Worm (Caenorhabditis elegans): ENCODE data around the gene W03F9.1.

The W03F9.1 gene

ce11 chrV:173437-173836 is 46.9 kb upstream of the W03F9.1 start:
- TF ChIP-seq elt-1 (tag; optimal IDR thresholded peaks at IDR 0.05), result no peak

ce11 chrV:172110-172509 is 45.6 kb upstream of the W03F9.1 start, which contains the start of gene cfap-36:
Gene cfap-36, minus strand, starts transcription at chrV:172210.
- TF ChIP-seq zag-1 (tag; optimal IDR thresholded peaks at IDR 0.05), result no peak
- TF ChIP-seq unc-62 (GFP tag; optimal IDR thresholded peaks at IDR 0.05), result no peak
- no peak for TF ChIP-seq egl-27 (tag; optimal IDR thresholded peaks at IDR 0.05)

ce11 chrV:166687-167086 is 40.2 kb upstream of the W03F9.1 start, which contains the start of gene Y108G3AL.2:
Gene Y108G3AL.2, plus strand, starts transcription at chrV:166987.
- no peak for TF ChIP-seq nhr-77 (tag; optimal IDR thresholded peaks at IDR 0.05)
- TF ChIP-seq Y55F3AM.14 (GFP tag; optimal IDR thresholded peaks at IDR 0.05), result no peak
- no peak for TF ChIP-seq snpc-4 (tag; optimal IDR thresholded peaks at IDR 0.05)
- TF ChIP-seq ceh-82 (tag; optimal IDR thresholded peaks at IDR 0.05), result no peak
- TF ChIP-seq ceh-16 (tag; optimal IDR thresholded peaks at IDR 0.05), result no peak
- TF ChIP-seq dmd-4 (tag; optimal IDR thresholded peaks at IDR 0.05), result no peak
- no peak for TF ChIP-seq nhr-21 (tag; optimal IDR thresholded peaks at IDR 0.05)
- TF ChIP-seq egl-27 (tag; optimal IDR thresholded peaks at IDR 0.05), result no peak
- TF ChIP-seq ztf-4 (tag; optimal IDR thresholded peaks at IDR 0.05), result no peak
- TF ChIP-seq ztf-11 (tag; optimal IDR thresholded peaks at IDR 0.05), result no peak
- TF ChIP-seq lin-11 (tag; optimal IDR thresholded peaks at IDR 0.05), result no peak
- TF ChIP-seq fos-1 (tag; optimal IDR thresholded peaks at IDR 0.05), result no peak
- no peak for TF ChIP-seq F13H6.1 (tag; optimal IDR thresholded peaks at IDR 0.05)
- TF ChIP-seq nhr-6 (tag; optimal IDR thresholded peaks at IDR 0.05), result no peak
- no peak for TF ChIP-seq elt-3 (tag; optimal IDR thresholded peaks at IDR 0.05)
- no peak for TF ChIP-seq unc-39 (tag; optimal IDR thresholded peaks at IDR 0.05)

ce11 chrV:156044-156869 is 29.7 kb upstream of the W03F9.1 start, which contains the start of gene ttb-1:
Gene ttb-1, plus strand, starts transcription at chrV:156819.
- TF ChIP-seq sma-9 (GFP tag; optimal IDR thresholded peaks at IDR 0.05) (no peak), sma-9 (tag; optimal IDR thresholded peaks at IDR 0.05) (no peak), unc-55 (GFP tag; optimal IDR thresholded peaks at IDR 0.05) (peak; percentile 66), sem-4 (tag; optimal IDR thresholded peaks at IDR 0.05) (no peak), nhr-6 (tag; optimal IDR thresholded peaks at IDR 0.05) (no peak), snpc-4 (tag; optimal IDR thresholded peaks at IDR 0.05) (peak; percentile 32), ZK546.5 (tag; optimal IDR thresholded peaks at IDR 0.05) (no peak), fos-1 (tag; optimal IDR thresholded peaks at IDR 0.05) (no peak), ztf-4 (tag; optimal IDR thresholded peaks at IDR 0.05) (no peak), ztf-1 (GFP tag; conservative IDR thresholded peaks at IDR 0.05) (no peak), mbf-1 (tag; optimal IDR thresholded peaks at IDR 0.05) (no peak), lsy-2 (tag; optimal IDR thresholded peaks at IDR 0.05) (peak in 1 of 2 experiments; percentile 76), ceh-16 (tag; optimal IDR thresholded peaks at IDR 0.05) (no peak), nhr-23 (tag; optimal IDR thresholded peaks at IDR 0.05) (no peak), mab-5 (tag; optimal IDR thresholded peaks at IDR 0.05) (no peak), nhr-77 (tag; optimal IDR thresholded peaks at IDR 0.05) (no peak), unc-39 (tag; optimal IDR thresholded peaks at IDR 0.05) (no peak), nhr-237 (tag; optimal IDR thresholded peaks at IDR 0.05) (no peak), elt-3 (tag; optimal IDR thresholded peaks at IDR 0.05) (no peak), ceh-82 (tag; optimal IDR thresholded peaks at IDR 0.05) (no peak), nhr-21 (tag; optimal IDR thresholded peaks at IDR 0.05) (no peak), nhr-129 (tag; optimal IDR thresholded peaks at IDR 0.05) (peak; percentile 37), mdl-1 (tag; optimal IDR thresholded peaks at IDR 0.05) (no peak), peb-1 (tag; optimal IDR thresholded peaks at IDR 0.05) (no peak), sma-3 (GFP tag; optimal IDR thresholded peaks at IDR 0.05) (peak; percentile 28), gmeb-1 (tag; optimal IDR thresholded peaks at IDR 0.05) (peak; percentile 94), ama-1 (optimal IDR thresholded peaks at IDR 0.05) (no peak), lin-39 (tag; optimal IDR thresholded peaks at IDR 0.05) (no peak), nhr-10 (tag; optimal IDR thresholded peaks at IDR 0.05) (no peak), blmp-1 (tag; optimal IDR thresholded peaks at IDR 0.05; ENCODE audit: insufficient read depth) (no peak), nhr-12 (tag; optimal IDR thresholded peaks at IDR 0.05) (no peak), skn-1 (tag; optimal IDR thresholded peaks at IDR 0.05) (no peak), crh-2 (tag; optimal IDR thresholded peaks at IDR 0.05) (peak; percentile 40), nhr-25 (tag; optimal IDR thresholded peaks at IDR 0.05) (no peak), lin-11 (tag; optimal IDR thresholded peaks at IDR 0.05) (no peak), egl-27 (tag; optimal IDR thresholded peaks at IDR 0.05) (peak; percentile 7), R02D3.7 (tag; optimal IDR thresholded peaks at IDR 0.05) (no peak), dmd-4 (tag; optimal IDR thresholded peaks at IDR 0.05) (no peak), lin-13 (GFP tag; optimal IDR thresholded peaks at IDR 0.05) (peak; percentile 26), F13H6.1 (tag; optimal IDR thresholded peaks at IDR 0.05) (peak; percentile 6), alr-1 (tag; optimal IDR thresholded peaks at IDR 0.05) (no peak)

All from whole organism, L2 larva.